Worm (Caenorhabditis elegans) whole organism, L3 larva: ENCODE data around the gene E01G4.3.

Experiments
- ceh-28 ChIP-seq: fragments of 150-350 bp; optimal IDR thresholded peaks from 2 replicates; lab custom pipeline; 2014; ENCODE audit warnings: missing biosample characterization, missing genetic modification reagents, missing genetic modification characterization
- sea-2 ChIP-seq: fragments of 150-350 bp; sonication (generic microtip); optimal IDR thresholded peaks from 4 replicates; lab custom pipeline; 2014; ENCODE audit warnings: missing biosample characterization, missing genetic modification reagents, missing genetic modification characterization
- zag-1 ChIP-seq: fragments of 150-350 bp; optimal IDR thresholded peaks from 2 replicates; lab custom pipeline; 2014; ENCODE audit warnings: missing biosample characterization, missing genetic modification characterization

Gene E01G4.3

ce11 chrII:13414099-13414498 lies 55.3 kb downstream of the E01G4.3 start:
- TF ChIP-seq zag-1, result no peak
- peak; percentile 100 for TF ChIP-seq ceh-28 (tag; lab: Kevin White, UChicago)

- TF ChIP-seq sea-2 (GFP tag; lab: Kevin White, UChicago), result no peak
Observed at ce11 chrII:13412335-13412734, 57.1 kb downstream of the E01G4.3 start, which contains the start of gene Y48C3A.18. TSS of gene Y48C3A.18 (plus strand) at chrII:13412635.
